Fruit fly (Drosophila melanogaster): Measurements from ENCODE around the gene CG9981.
A peak's percentile ranks its signal among the peaks of the same experiment; 100 is the strongest.

DNA sequence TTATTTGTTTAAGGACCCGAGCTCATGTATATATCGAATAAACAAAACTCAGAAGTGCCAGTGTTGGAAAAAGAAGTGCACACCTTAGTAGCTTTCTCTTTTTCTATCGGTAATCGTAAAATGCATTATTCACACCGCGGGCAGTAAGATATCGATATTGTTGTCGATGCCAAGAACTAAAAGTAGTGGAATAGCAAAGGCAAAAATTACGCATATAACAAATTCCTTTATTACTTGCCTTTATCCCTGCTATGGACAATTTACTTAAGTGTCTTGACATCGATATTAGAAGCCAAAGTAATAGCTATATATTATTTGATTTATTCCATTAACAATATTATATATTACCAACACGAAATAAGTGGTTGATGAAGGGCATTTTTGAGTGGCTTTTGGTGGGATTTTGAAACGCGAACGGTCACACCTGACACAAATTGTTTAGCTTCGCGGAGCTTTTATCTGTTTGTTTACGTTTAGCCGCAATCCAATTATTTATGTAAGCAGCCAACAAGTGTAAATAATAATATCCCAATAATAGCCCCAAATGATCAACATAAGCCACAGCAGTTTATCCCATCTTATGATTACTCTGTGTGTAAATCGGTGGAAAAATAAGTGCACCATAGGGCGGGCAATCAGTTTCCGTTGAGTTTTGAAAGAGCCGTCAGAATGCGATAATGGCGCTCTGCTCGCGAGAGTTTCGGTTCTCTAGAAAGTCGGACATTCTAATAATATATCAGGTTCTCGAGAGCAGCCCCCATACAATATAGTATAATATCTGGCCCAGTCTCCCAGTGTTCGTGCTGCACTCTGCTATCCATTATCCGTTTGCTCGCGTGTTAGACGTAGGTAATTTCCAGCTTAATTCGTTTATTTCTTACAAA lies 19.8 kb downstream of the CG9981 start, which contains the start of the genes CG9992 and CG4239:
- peak; percentile 81 for TF ChIP-seq lola (GFP tag; optimal IDR thresholded peaks at IDR 0.05)
- no peak for TF ChIP-seq pan (optimal IDR thresholded peaks at IDR 0.05)
- no peak for TF ChIP-seq Vsx2 (GFP tag; optimal IDR thresholded peaks at IDR 0.05; ENCODE audit: partially characterized antibody)
- TF ChIP-seq woc (GFP tag; optimal IDR thresholded peaks at IDR 0.05) = peak; percentile 39
- no peak for TF ChIP-seq Dfd (GFP tag; optimal IDR thresholded peaks at IDR 0.05)
- TF ChIP-seq psq (GFP tag; optimal IDR thresholded peaks at IDR 0.05) = peak; percentile 31
- no peak for TF ChIP-seq usp (GFP tag; optimal IDR thresholded peaks at IDR 0.05)
- no peak for TF ChIP-seq dl (GFP tag; optimal IDR thresholded peaks at IDR 0.05; ENCODE audit: insufficient read depth in 1 of 2, partially characterized antibody in 2 of 2)
- peak; percentile 63 for TF ChIP-seq Hr78 (GFP tag; optimal IDR thresholded peaks at IDR 0.05)
